Worm (Caenorhabditis elegans) whole organism, L4 larva: ENCODE measurements around the gene cmd-1.

ENCODE experiments used
- lin-29 ChIP-seq: fragments of 200-800 bp; sonication (Bioruptor generic); IDR thresholded peaks from 2 replicates; pipeline ENCODE4 v1.3.6; 2022; ENCODE audit warnings: missing genetic modification reagents, missing genetic modification characterization, missing compliant biosample characterization
- lin-38 ChIP-seq: fragments of 200-800 bp; sonication (Bioruptor generic); IDR thresholded peaks from 2 replicates; pipeline ENCODE4 v1.3.6; 2022; ENCODE audit warnings: missing genetic modification reagents, missing genetic modification characterization, missing compliant biosample characterization

DNA sequence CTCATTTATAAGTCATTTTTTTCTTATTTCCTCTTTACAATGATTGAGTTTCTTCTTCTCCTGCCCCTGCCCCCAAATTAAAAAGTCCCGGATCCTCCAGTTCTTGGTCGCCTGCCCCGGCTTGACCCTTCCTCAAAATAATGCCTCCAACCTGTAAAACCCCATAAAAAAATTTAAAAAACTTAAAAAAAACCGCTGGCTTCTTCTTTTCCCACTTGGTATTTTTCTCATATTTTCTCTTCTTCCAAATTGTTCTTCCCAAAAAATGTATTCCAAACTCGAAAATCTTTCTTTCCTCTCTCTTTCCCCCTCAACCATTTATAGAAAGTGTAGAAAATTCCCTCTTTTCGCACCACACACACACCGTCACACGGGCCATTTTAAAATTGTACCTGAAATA, 1.4 kb downstream of the cmd-1 start:
- TF ChIP-seq lin-38 (GFP tag; lab: Robert Waterston, UW) (no peak; the same call in 1 of the 2 replicates), lin-29 (GFP tag; lab: Robert Waterston, UW) (no peak)
